Fruit fly (Drosophila melanogaster): ENCODE data around the gene CG42717.

DNA sequence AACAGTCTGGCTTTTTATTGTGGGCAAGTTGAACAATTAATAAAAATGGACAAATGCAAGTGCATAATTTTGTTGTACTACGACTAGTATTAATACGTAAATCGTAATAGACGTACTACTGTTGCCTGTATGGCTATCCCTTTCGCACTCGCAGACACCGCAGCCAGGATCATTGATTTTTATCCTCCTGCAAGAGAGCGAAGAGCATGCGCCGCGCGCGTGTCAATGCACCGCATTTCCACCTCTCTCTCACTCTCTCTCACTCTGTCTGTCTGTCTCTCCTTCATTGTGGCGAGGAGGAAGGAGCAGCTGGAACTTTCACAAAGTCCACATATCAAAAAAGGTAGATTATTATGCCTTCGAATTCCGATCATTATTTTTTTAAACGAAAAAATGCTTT, 14.1 kb upstream of the CG42717 start:
- no peak for TF ChIP-seq CTCF (optimal IDR thresholded peaks at IDR 0.05)
- TF ChIP-seq CG8478 (optimal IDR thresholded peaks at IDR 0.05): no peak
